Fruit fly (Drosophila melanogaster): ENCODE data around the gene htl.

The htl gene

DNA sequence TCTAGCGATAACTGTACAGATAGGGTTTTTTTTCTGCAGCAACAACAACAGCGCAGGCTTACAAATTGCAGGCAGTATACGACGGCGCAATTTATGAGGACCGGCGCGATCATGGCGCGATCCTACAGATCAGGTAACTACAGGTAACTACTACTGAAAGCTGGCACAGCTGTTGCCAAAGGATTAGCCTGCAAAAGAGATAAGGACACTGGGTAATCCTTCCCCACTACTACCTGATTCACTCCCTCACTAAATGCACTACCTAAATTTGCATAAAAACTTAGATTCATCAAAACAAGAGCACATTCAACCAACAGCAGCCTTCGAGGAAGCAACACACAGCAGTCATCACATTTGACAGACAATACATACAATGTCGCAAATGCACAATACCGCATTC is 28.0 kb upstream of the htl start, which contains the start of gene bard:
TSS of gene bard (plus strand) at position 301 of the 400 bp plus-strand sequence.
- TF ChIP-seq CG32264 (GFP tag; optimal IDR thresholded peaks at IDR 0.05) (no peak), br (GFP tag; optimal IDR thresholded peaks at IDR 0.05) (no peak), Sp1 (GFP tag; optimal IDR thresholded peaks at IDR 0.05) (no peak), OdsH (GFP tag; optimal IDR thresholded peaks at IDR 0.05) (no peak), Hnf4 (GFP tag; optimal IDR thresholded peaks at IDR 0.05) (no peak), Dif (GFP tag; optimal IDR thresholded peaks at IDR 0.05; ENCODE audit: partially characterized antibody) (no peak), Hr83 (GFP tag; optimal IDR thresholded peaks at IDR 0.05; ENCODE audit: poor library complexity, severe bottlenecking) (no peak), lola (GFP tag; optimal IDR thresholded peaks at IDR 0.05) (no peak), sage (GFP tag; optimal IDR thresholded peaks at IDR 0.05) (no peak), GATAd (GFP tag; optimal IDR thresholded peaks at IDR 0.05) (no peak), Jra (GFP tag; optimal IDR thresholded peaks at IDR 0.05) (no peak), foxo (GFP tag; optimal IDR thresholded peaks at IDR 0.05) (no peak), CG9705 (GFP tag; optimal IDR thresholded peaks at IDR 0.05) (no peak), brk (GFP tag; optimal IDR thresholded peaks at IDR 0.05) (no peak), Mio (GFP tag; optimal IDR thresholded peaks at IDR 0.05) (no peak), Abd-B (GFP tag; optimal IDR thresholded peaks at IDR 0.05) (no peak), sv (GFP tag; optimal IDR thresholded peaks at IDR 0.05) (no peak), HLH106 (tag; optimal IDR thresholded peaks at IDR 0.05) (no peak), jim (GFP tag; optimal IDR thresholded peaks at IDR 0.05) (no peak), dl (GFP tag; optimal IDR thresholded peaks at IDR 0.05; ENCODE audit: insufficient read depth in 1 of 2, partially characterized antibody in 2 of 2) (no peak)

DNA sequence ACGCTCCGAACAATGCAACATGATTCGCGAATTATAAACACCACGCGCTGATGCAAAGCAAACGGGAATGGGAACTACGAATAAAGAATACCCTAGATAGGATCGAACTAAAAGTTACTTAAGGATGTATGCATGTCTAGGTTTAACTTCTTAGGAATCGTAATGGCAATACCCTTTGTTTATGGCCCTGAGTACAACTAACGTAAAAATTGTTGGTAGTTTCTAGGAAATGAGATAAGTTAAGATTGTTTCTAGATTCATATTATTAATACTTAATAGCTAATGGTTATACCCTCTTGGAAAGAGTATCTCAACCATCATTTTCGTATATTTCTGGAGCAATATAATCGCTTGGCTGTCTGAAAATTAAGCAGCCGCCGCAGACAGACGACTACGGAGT is 25.3 kb upstream of the htl start:
- TF ChIP-seq HLH106 (tag; optimal IDR thresholded peaks at IDR 0.05) (peak; percentile 4), Mio (GFP tag; optimal IDR thresholded peaks at IDR 0.05) (no peak), Hr78 (GFP tag; optimal IDR thresholded peaks at IDR 0.05) (no peak), woc (GFP tag; optimal IDR thresholded peaks at IDR 0.05) (peak; percentile 55), fru (GFP tag; optimal IDR thresholded peaks at IDR 0.05) (peak; percentile 4), CrebA (GFP tag; optimal IDR thresholded peaks at IDR 0.05; ENCODE audit: borderline replicate concordance) (no peak), dsf (GFP tag; optimal IDR thresholded peaks at IDR 0.05; ENCODE audit: borderline replicate concordance) (no peak), Hnf4 (GFP tag; optimal IDR thresholded peaks at IDR 0.05) (no peak), h (GFP tag; optimal IDR thresholded peaks at IDR 0.05) (peak; percentile 26), rgr (GFP tag; optimal IDR thresholded peaks at IDR 0.05) (no peak), pan (optimal IDR thresholded peaks at IDR 0.05) (no peak), ey (GFP tag; optimal IDR thresholded peaks at IDR 0.05) (no peak), CG32264 (GFP tag; optimal IDR thresholded peaks at IDR 0.05) (no peak), brk (GFP tag; optimal IDR thresholded peaks at IDR 0.05) (no peak), Dfd (GFP tag; optimal IDR thresholded peaks at IDR 0.05) (no peak), jim (GFP tag; optimal IDR thresholded peaks at IDR 0.05) (no peak), Vsx2 (GFP tag; optimal IDR thresholded peaks at IDR 0.05; ENCODE audit: partially characterized antibody) (no peak)

DNA sequence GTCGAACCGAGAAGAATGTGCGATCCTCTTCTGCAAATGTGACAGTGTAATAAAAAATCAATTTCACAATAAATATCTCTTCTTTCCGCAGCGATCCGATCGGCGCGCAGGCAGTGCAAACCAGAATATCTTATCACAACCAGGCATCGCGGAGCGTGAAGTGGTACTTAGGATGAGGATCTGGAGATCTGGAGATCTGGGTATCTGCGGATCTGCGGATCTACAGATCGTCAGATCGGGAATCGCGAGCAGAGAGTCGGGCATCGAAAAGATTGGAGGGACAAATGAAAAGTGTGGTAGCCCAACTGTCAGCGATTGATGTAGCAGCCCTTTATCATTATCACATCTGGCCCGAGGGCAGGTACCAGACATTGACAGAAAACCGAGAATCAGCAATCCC is 22.2 kb upstream of the htl start:
- TF ChIP-seq woc (GFP tag; optimal IDR thresholded peaks at IDR 0.05), result no peak
- no peak for TF ChIP-seq Dfd (GFP tag; optimal IDR thresholded peaks at IDR 0.05)
- TF ChIP-seq pan (optimal IDR thresholded peaks at IDR 0.05), result no peak
- TF ChIP-seq psq (GFP tag; optimal IDR thresholded peaks at IDR 0.05), result no peak
- no peak for TF ChIP-seq dmrt93B (GFP tag; optimal IDR thresholded peaks at IDR 0.05)
- TF ChIP-seq HLH106 (tag; optimal IDR thresholded peaks at IDR 0.05), result no peak
- TF ChIP-seq sv (GFP tag; optimal IDR thresholded peaks at IDR 0.05), result no peak
- TF ChIP-seq Vsx2 (GFP tag; optimal IDR thresholded peaks at IDR 0.05; ENCODE audit: partially characterized antibody), result no peak
- TF ChIP-seq Rel (GFP tag; optimal IDR thresholded peaks at IDR 0.05), result no peak
- TF ChIP-seq Rel (tag; optimal IDR thresholded peaks at IDR 0.05), result no peak
- no peak for TF ChIP-seq Mio (GFP tag; optimal IDR thresholded peaks at IDR 0.05)
- TF ChIP-seq Hr78 (GFP tag; optimal IDR thresholded peaks at IDR 0.05), result no peak
- TF ChIP-seq h (GFP tag; optimal IDR thresholded peaks at IDR 0.05), result no peak
- no peak for TF ChIP-seq brk (GFP tag; optimal IDR thresholded peaks at IDR 0.05)
- no peak for TF ChIP-seq fru (GFP tag; optimal IDR thresholded peaks at IDR 0.05)
- no peak for TF ChIP-seq jim (GFP tag; optimal IDR thresholded peaks at IDR 0.05)
- no peak for TF ChIP-seq Jra (GFP tag; optimal IDR thresholded peaks at IDR 0.05)
- no peak for TF ChIP-seq Dif (GFP tag; optimal IDR thresholded peaks at IDR 0.05; ENCODE audit: partially characterized antibody)
- no peak for TF ChIP-seq CrebA (GFP tag; optimal IDR thresholded peaks at IDR 0.05; ENCODE audit: borderline replicate concordance)
- no peak for TF ChIP-seq sage (GFP tag; optimal IDR thresholded peaks at IDR 0.05)
- TF ChIP-seq ey (GFP tag; optimal IDR thresholded peaks at IDR 0.05), result no peak

Measured in whole organism, wandering third instar larva.